Worm (Caenorhabditis elegans) whole organism, young adult: ENCODE data around the gene hap-1.

ENCODE experiments used
- B0336.3 ChIP-seq: fragments of 200-800 bp; sonication (Bioruptor generic); IDR thresholded peaks from 2 replicates; pipeline ENCODE4 v1.3.6; 2022; ENCODE audit warnings: missing genetic modification characterization, missing compliant biosample characterization
- C06A6.2 ChIP-seq: fragments of 200-800 bp; sonication (Bioruptor generic); conservative IDR thresholded peaks from 2 replicates; pipeline ENCODE4 v1.3.6; 2022; ENCODE audit warnings: missing genetic modification characterization, missing compliant biosample characterization
- F10E7.11 ChIP-seq: sonication (generic microtip); optimal IDR thresholded peaks from 2 replicates; lab custom pipeline; 2017; ENCODE audit warnings: mild to moderate bottlenecking, missing genetic modification characterization, moderate library complexity, missing compliant biosample characterization
- F23B12.7 ChIP-seq: sonication (generic microtip); optimal IDR thresholded peaks from 2 replicates; lab custom pipeline; 2017; ENCODE audit warnings: missing genetic modification characterization, mild to moderate bottlenecking, missing compliant biosample characterization, antibody characterized with exemption, moderate library complexity; ENCODE audit not compliant: insufficient read depth
- F33H1.4 ChIP-seq: fragments of 200-800 bp; sonication (Bioruptor generic); IDR thresholded peaks from 2 replicates; pipeline ENCODE4 v1.3.6; 2022; ENCODE audit warnings: missing genetic modification reagents, missing genetic modification characterization, missing compliant biosample characterization
- F49E8.2 ChIP-seq: sonication (generic microtip); optimal IDR thresholded peaks from 3 replicates; lab custom pipeline; 2017; ENCODE audit warnings: missing genetic modification characterization, mild to moderate bottlenecking, missing compliant biosample characterization, antibody characterized with exemption, moderate library complexity; ENCODE audit not compliant: insufficient read depth
- K11D2.4 ChIP-seq: fragments of 200-800 bp; sonication (Bioruptor generic); IDR thresholded peaks from 2 replicates; pipeline ENCODE4 v1.3.6; 2022; ENCODE audit warnings: missing genetic modification reagents, missing genetic modification characterization, missing compliant biosample characterization
- Y79H2A.3 ChIP-seq: fragments of 200-800 bp; sonication (Bioruptor generic); conservative IDR thresholded peaks from 2 replicates; pipeline ENCODE4 v1.3.6; 2022; ENCODE audit warnings: missing genetic modification reagents, missing genetic modification characterization, missing compliant biosample characterization
- aptf-2 ChIP-seq: fragments of 200-800 bp; sonication (Bioruptor generic); conservative IDR thresholded peaks from 2 replicates; pipeline ENCODE4 v1.3.6; 2022; ENCODE audit warnings: missing genetic modification reagents, missing genetic modification characterization, missing compliant biosample characterization
- atf-7 ChIP-seq: sonication (generic microtip); optimal IDR thresholded peaks from 2 replicates; lab custom pipeline; 2017; ENCODE audit warnings: mild to moderate bottlenecking, missing genetic modification characterization, missing compliant biosample characterization
- attf-3 ChIP-seq: fragments of 200-800 bp; sonication (Bioruptor generic); conservative IDR thresholded peaks from 2 replicates; pipeline ENCODE4 v1.3.6; 2022; ENCODE audit warnings: missing genetic modification reagents, missing genetic modification characterization, missing compliant biosample characterization
- attf-5 ChIP-seq: fragments of 200-800 bp; sonication (Bioruptor generic); optimal IDR thresholded peaks from 2 replicates; lab custom pipeline; 2018; ENCODE audit warnings: mild to moderate bottlenecking, missing genetic modification characterization, missing compliant biosample characterization
- cebp-1 ChIP-seq, 2 experiments: fragments of 200-800 bp in 1 of 2; sonication (Bioruptor generic) in 1 of 2; sonication (generic microtip) in 1 of 2; IDR thresholded peaks in 1 of 2; optimal IDR thresholded peaks in 1 of 2; 2 replicates each; pipeline versions ENCODE4 v1.3.6 to Lab custom; 2017 to 2022; ENCODE audit warnings: missing compliant biosample characterization in 2 of 2, missing genetic modification characterization in 2 of 2, mild to moderate bottlenecking in 1 of 2, missing genetic modification reagents in 1 of 2, moderate library complexity in 1 of 2
- ceh-100 ChIP-seq: fragments of 200-800 bp; sonication (Bioruptor generic); IDR thresholded peaks from 2 replicates; pipeline ENCODE4 v1.3.6; 2022; ENCODE audit warnings: missing genetic modification reagents, missing genetic modification characterization, missing compliant biosample characterization
- ceh-27 ChIP-seq: fragments of 200-800 bp; sonication (Bioruptor generic); optimal IDR thresholded peaks from 2 replicates; lab custom pipeline; 2018; ENCODE audit warnings: mild to moderate bottlenecking, missing genetic modification characterization, moderate library complexity, missing compliant biosample characterization
- ceh-58 ChIP-seq: fragments of 200-800 bp; sonication (Bioruptor generic); IDR thresholded peaks from 2 replicates; pipeline ENCODE4 v1.3.6; 2022; ENCODE audit warnings: missing genetic modification characterization, missing compliant biosample characterization
- ceh-91 ChIP-seq: fragments of 200-800 bp; sonication (Bioruptor generic); IDR thresholded peaks from 2 replicates; pipeline ENCODE4 v1.3.6; 2022; ENCODE audit warnings: missing genetic modification reagents, missing genetic modification characterization, missing compliant biosample characterization
- die-1 ChIP-seq: sonication (generic microtip); optimal IDR thresholded peaks from 2 replicates; lab custom pipeline; 2016; ENCODE audit warnings: missing genotype, mild to moderate bottlenecking, missing genetic modification characterization, missing compliant biosample characterization
- dox-1 ChIP-seq: fragments of 200-800 bp; sonication (Bioruptor generic); IDR thresholded peaks from 2 replicates; pipeline ENCODE4 v1.3.6; 2022; ENCODE audit warnings: missing genetic modification reagents, missing genetic modification characterization, missing compliant biosample characterization
- dpl-1 ChIP-seq: fragments of 150-350 bp; optimal IDR thresholded peaks from 2 replicates; lab custom pipeline; 2014; ENCODE audit warnings: missing biosample characterization, missing genetic modification reagents, missing genetic modification characterization
- egl-18 ChIP-seq: fragments of 200-800 bp; sonication (Bioruptor generic); IDR thresholded peaks from 2 replicates; pipeline ENCODE4 v1.3.6; 2022; ENCODE audit warnings: missing genetic modification reagents, missing genetic modification characterization, missing compliant biosample characterization
- hlh-26 ChIP-seq: fragments of 200-800 bp; sonication (Bioruptor generic); conservative IDR thresholded peaks from 2 replicates; pipeline ENCODE4 v1.3.6; 2022; ENCODE audit warnings: missing genetic modification reagents, missing genetic modification characterization, missing compliant biosample characterization
- hmg-20 ChIP-seq: fragments of 200-800 bp; sonication (Bioruptor generic); IDR thresholded peaks from 2 replicates; pipeline ENCODE4 v1.3.6; 2022; ENCODE audit warnings: missing genetic modification reagents, missing genetic modification characterization, missing compliant biosample characterization
- hsf-1 ChIP-seq: fragments of 200-800 bp; sonication (Bioruptor generic); IDR thresholded peaks from 2 replicates; pipeline ENCODE4 v1.3.6; 2022; ENCODE audit warnings: missing genetic modification reagents, missing genetic modification characterization, missing compliant biosample characterization
- lin-26 ChIP-seq: fragments of 200-800 bp; sonication (Bioruptor generic); IDR thresholded peaks from 2 replicates; pipeline ENCODE4 v1.3.6; 2022; ENCODE audit warnings: missing genetic modification reagents, missing genetic modification characterization, missing compliant biosample characterization
- lin-35 ChIP-seq, 3 experiments: fragments of 150-350 bp in 2 of 3; sonication (generic microtip) in 1 of 3; optimal IDR thresholded peaks; 2 replicates each; lab custom pipeline; 2014 to 2018; ENCODE audit warnings: missing biosample characterization in 3 of 3, missing genetic modification characterization in 3 of 3, missing genetic modification reagents in 3 of 3
- lin-54 ChIP-seq: fragments of 200-800 bp; sonication (Bioruptor generic); optimal IDR thresholded peaks from 2 replicates; lab custom pipeline; 2018; ENCODE audit warnings: mild to moderate bottlenecking, missing genetic modification characterization, missing compliant biosample characterization
- lir-1 ChIP-seq: fragments of 200-800 bp; sonication (Bioruptor generic); conservative IDR thresholded peaks from 2 replicates; pipeline ENCODE4 v1.3.6; 2022; ENCODE audit warnings: missing genetic modification reagents, missing genetic modification characterization, missing compliant biosample characterization
- lsl-1 ChIP-seq: fragments of 200-800 bp; sonication (Bioruptor generic); optimal IDR thresholded peaks from 2 replicates; lab custom pipeline; 2018; ENCODE audit warnings: mild to moderate bottlenecking, missing genetic modification characterization, moderate library complexity, missing compliant biosample characterization
- madf-10 ChIP-seq: sonication (generic microtip); optimal IDR thresholded peaks from 2 replicates; lab custom pipeline; 2016; ENCODE audit warnings: mild to moderate bottlenecking, missing genetic modification characterization, missing compliant biosample characterization
- madf-6 ChIP-seq: fragments of 200-800 bp; sonication (Bioruptor generic); IDR thresholded peaks from 2 replicates; pipeline ENCODE4 v1.3.6; 2022; ENCODE audit warnings: missing genetic modification reagents, missing genetic modification characterization, missing compliant biosample characterization
- madf-8 ChIP-seq: fragments of 200-800 bp; sonication (Bioruptor generic); conservative IDR thresholded peaks from 2 replicates; pipeline ENCODE4 v1.3.6; 2022; ENCODE audit warnings: missing genetic modification reagents, missing genetic modification characterization, missing compliant biosample characterization
- nfya-2 ChIP-seq: fragments of 200-800 bp; sonication (Bioruptor generic); IDR thresholded peaks from 2 replicates; pipeline ENCODE4 v1.3.6; 2022; ENCODE audit warnings: missing genetic modification reagents, missing genetic modification characterization, missing compliant biosample characterization
- rpc-1 ChIP-seq, 2 experiments: fragments of 150-350 bp in 1 of 2; sonication (generic microtip) in 1 of 2; optimal IDR thresholded peaks; 2 replicates each; lab custom pipeline; 2014 to 2018; ENCODE audit warnings: missing biosample characterization in 1 of 2, missing genetic modification characterization in 1 of 2, missing genetic modification reagents in 1 of 2, missing genotype in 1 of 2
- sptf-2 ChIP-seq: fragments of 200-800 bp; sonication (Bioruptor generic); optimal IDR thresholded peaks from 2 replicates; lab custom pipeline; 2018; ENCODE audit warnings: mild to moderate bottlenecking, missing genetic modification characterization, missing compliant biosample characterization
- tbp1 ChIP-seq: fragments of 200-800 bp; sonication (Bioruptor generic); optimal IDR thresholded peaks from 2 replicates; lab custom pipeline; 2018; ENCODE audit warnings: mild to moderate bottlenecking, missing genetic modification characterization, missing compliant biosample characterization
- tbx-9 ChIP-seq: sonication (generic microtip); optimal IDR thresholded peaks from 2 replicates; lab custom pipeline; 2016; ENCODE audit warnings: borderline replicate concordance, missing genetic modification characterization, inconsistent platforms, missing compliant biosample characterization
- ztf-18 ChIP-seq: sonication (generic microtip); optimal IDR thresholded peaks from 2 replicates; lab custom pipeline; 2016; ENCODE audit warnings: missing genotype, mild to moderate bottlenecking, missing genetic modification characterization, missing compliant biosample characterization
- ztf-28 ChIP-seq: fragments of 200-800 bp; sonication (Bioruptor generic); IDR thresholded peaks from 2 replicates; pipeline ENCODE4 v1.3.6; 2022; ENCODE audit warnings: missing genetic modification reagents, missing genetic modification characterization, missing compliant biosample characterization
- ztf-3 ChIP-seq: fragments of 200-800 bp; sonication (Bioruptor generic); optimal IDR thresholded peaks from 2 replicates; lab custom pipeline; 2018; ENCODE audit warnings: mild to moderate bottlenecking, missing genetic modification characterization, missing compliant biosample characterization
- ztf-6 ChIP-seq: fragments of 200-800 bp; sonication (Bioruptor generic); IDR thresholded peaks from 2 replicates; pipeline ENCODE4 v1.3.6; 2022; ENCODE audit warnings: missing genetic modification reagents, missing genetic modification characterization, missing compliant biosample characterization

The hap-1 gene

DNA sequence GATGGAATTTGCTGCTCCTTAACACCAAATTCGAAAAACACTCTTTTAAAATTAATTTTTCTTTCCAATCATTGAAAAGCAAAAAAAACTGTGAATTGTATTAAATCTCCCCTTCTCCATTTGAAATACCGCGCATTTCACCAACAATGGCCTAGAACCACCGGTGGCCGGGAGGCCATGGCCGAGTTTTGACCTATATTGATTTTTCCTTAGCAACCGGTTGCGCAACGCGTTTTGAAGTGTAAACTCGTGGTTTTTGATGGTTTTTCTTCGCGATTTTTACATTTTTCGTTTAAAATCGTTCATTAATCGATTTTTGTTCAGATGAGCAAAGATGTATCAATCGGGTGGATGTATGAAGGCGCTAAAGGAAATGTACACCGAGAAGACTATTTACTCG lies 44.5 kb downstream of the hap-1 start, which contains the start of gene mog-3 (continued):
- no peak for TF ChIP-seq madf-8 (GFP tag; lab: Robert Waterston, UW)
- no peak for TF ChIP-seq F49E8.2 (tag; lab: Kevin White, UChicago)
- TF ChIP-seq die-1 (tag; lab: Kevin White, UChicago) = no peak
- TF ChIP-seq ztf-28 (GFP tag; lab: Robert Waterston, UW) = peak; percentile 63; the same call in 1 of the 2 replicates
- no peak for TF ChIP-seq madf-10 (tag; lab: Kevin White, UChicago)
- TF ChIP-seq nfya-2 = no peak
- TF ChIP-seq aptf-2 (GFP tag; lab: Robert Waterston, UW) = no peak; the same call in 1 of the 2 replicates
- peak; percentile 59; the same call in 1 of the 2 replicates for TF ChIP-seq lir-1
- no peak for TF ChIP-seq ceh-58 (GFP tag; lab: Robert Waterston, UW)
- TF ChIP-seq hlh-26 = no peak
- no peak for TF ChIP-seq egl-18 (GFP tag; lab: Robert Waterston, UW)
- peak; percentile 38 for TF ChIP-seq tbp1
- TF ChIP-seq K11D2.4 = no peak
- TF ChIP-seq F33H1.4 (GFP tag; lab: Robert Waterston, UW) = peak; percentile 24; the same call in 1 of the 2 replicates
- peak; percentile 66 for TF ChIP-seq sptf-2 (GFP tag; lab: Kevin White, UChicago)
- peak; percentile 58 for TF ChIP-seq ceh-27 (GFP tag; lab: Kevin White, UChicago)
- peak; percentile 59 for TF ChIP-seq dox-1 (GFP tag; lab: Robert Waterston, UW)
- peak; percentile 55 for TF ChIP-seq dpl-1 (GFP tag; lab: Kevin White, UChicago)
- no peak for TF ChIP-seq ceh-91
- no peak for TF ChIP-seq attf-3 (GFP tag; lab: Robert Waterston, UW)
- no peak for TF ChIP-seq hsf-1 (GFP tag; lab: Robert Waterston, UW)
- TF ChIP-seq lin-54 (GFP tag; lab: Kevin White, UChicago) = peak; percentile 83
- TF ChIP-seq ztf-18 (tag; lab: Kevin White, UChicago) = no peak
- no peak for TF ChIP-seq lin-26 (GFP tag; lab: Robert Waterston, UW)
- TF ChIP-seq F10E7.11 = no peak
- TF ChIP-seq lin-35 (GFP tag; optimal IDR thresholded peaks at IDR 0.05; lab: Kevin White, UChicago) = peak in 1 of 3 experiments; percentile 65
- TF ChIP-seq lsl-1 (GFP tag; lab: Kevin White, UChicago) = peak; percentile 38
- no peak for TF ChIP-seq cebp-1 (GFP tag; IDR thresholded peaks at IDR 0.05; lab: Robert Waterston, UW)
- TF ChIP-seq cebp-1 (tag; optimal IDR thresholded peaks at IDR 0.05; lab: Kevin White, UChicago) = peak; percentile 77
- TF ChIP-seq madf-6 = peak; percentile 37; the same call in 1 of the 2 replicates
- TF ChIP-seq hmg-20 (GFP tag; lab: Robert Waterston, UW) = no peak
- TF ChIP-seq ztf-3 (GFP tag; lab: Kevin White, UChicago) = no peak
- TF ChIP-seq tbx-9 (tag; lab: Kevin White, UChicago) = no peak
- no peak for TF ChIP-seq ceh-100 (GFP tag; lab: Robert Waterston, UW)
- TF ChIP-seq C06A6.2 (GFP tag; lab: Robert Waterston, UW) = no peak
- peak; percentile 23 for TF ChIP-seq attf-5 (GFP tag; lab: Kevin White, UChicago)
- TF ChIP-seq atf-7 (tag; lab: Kevin White, UChicago) = no peak
- no peak for TF ChIP-seq rpc-1 (optimal IDR thresholded peaks at IDR 0.05; lab: Kevin White, UChicago)
- TF ChIP-seq rpc-1 (tag; optimal IDR thresholded peaks at IDR 0.05; lab: Kevin White, UChicago) = no peak
- TF ChIP-seq ztf-6 (GFP tag; lab: Robert Waterston, UW) = no peak
- TF ChIP-seq B0336.3 (GFP tag; lab: Robert Waterston, UW) = no peak
- no peak for TF ChIP-seq Y79H2A.3 (GFP tag; lab: Robert Waterston, UW)
- peak; percentile 57 for TF ChIP-seq F23B12.7
